Worm (Caenorhabditis elegans) whole organism, L4 larva: ENCODE measurements around the gene ugt-43.

ENCODE experiments used
- F10B5.3 ChIP-seq: sonication (generic microtip); optimal IDR thresholded peaks from 2 replicates; lab custom pipeline; 2016; ENCODE audit warnings: mild to moderate bottlenecking, missing genetic modification characterization, missing compliant biosample characterization
- F37D6.2 ChIP-seq: sonication (generic microtip); optimal IDR thresholded peaks from 2 replicates; lab custom pipeline; 2016; ENCODE audit warnings: mild to moderate bottlenecking, missing genetic modification characterization, missing compliant biosample characterization
- R02D3.7 ChIP-seq: fragments of 150-350 bp; sonication (generic microtip); optimal IDR thresholded peaks from 3 replicates; lab custom pipeline; 2014; ENCODE audit warnings: missing biosample characterization, missing genetic modification characterization
- T20F7.1 ChIP-seq: fragments of 200-800 bp; sonication (Bioruptor generic); optimal IDR thresholded peaks from 2 replicates; lab custom pipeline; 2018; ENCODE audit warnings: mild to moderate bottlenecking, missing genetic modification characterization, missing compliant biosample characterization
- Y75B8A.6 ChIP-seq: fragments of 200-800 bp; sonication (Bioruptor generic); IDR thresholded peaks from 2 replicates; pipeline ENCODE4 v1.3.6; 2022; ENCODE audit warnings: missing genetic modification reagents, missing genetic modification characterization, missing compliant biosample characterization
- ZK337.2 ChIP-seq: fragments of 200-800 bp; sonication (Bioruptor generic); IDR thresholded peaks from 2 replicates; pipeline ENCODE4 v1.3.6; 2022; ENCODE audit warnings: missing genetic modification reagents, missing genetic modification characterization, missing compliant biosample characterization
- ZK546.5 ChIP-seq, 2 experiments: sonication (generic microtip); optimal IDR thresholded peaks; 2 replicates each; lab custom pipeline; 2017; ENCODE audit warnings: missing biosample characterization in 2 of 2, missing genetic modification characterization in 2 of 2
- aha-1 ChIP-seq: fragments of 150-350 bp; peaks from one replicate; lab custom pipeline; 2014; ENCODE audit warnings: missing biosample characterization, missing genetic modification characterization
- ama-1 ChIP-seq: fragments of 150-350 bp; optimal IDR thresholded peaks from 2 replicates; lab custom pipeline; 2014; ENCODE audit warnings: inconsistent platforms, mixed read lengths
- attf-4 ChIP-seq: sonication (generic microtip); optimal IDR thresholded peaks from 3 replicates; lab custom pipeline; 2017; ENCODE audit warnings: missing biosample characterization, missing genetic modification characterization
- ceh-20 ChIP-seq: fragments of 200-800 bp; sonication (Bioruptor generic); IDR thresholded peaks from 2 replicates; pipeline ENCODE4 v1.3.6; 2022; ENCODE audit warnings: missing genetic modification reagents, missing genetic modification characterization, missing compliant biosample characterization
- ceh-28 ChIP-seq: fragments of 150-350 bp; optimal IDR thresholded peaks from 2 replicates; lab custom pipeline; 2014; ENCODE audit warnings: missing biosample characterization, missing genetic modification reagents, missing genetic modification characterization
- ceh-32 ChIP-seq: sonication (generic microtip); optimal IDR thresholded peaks from 2 replicates; lab custom pipeline; 2016; ENCODE audit warnings: mild to moderate bottlenecking, missing genetic modification characterization, missing compliant biosample characterization; ENCODE audit not compliant: poor library complexity
- ceh-44 ChIP-seq: fragments of 200-800 bp; sonication (Bioruptor generic); IDR thresholded peaks from 2 replicates; pipeline ENCODE4 v1.3.6; 2022; ENCODE audit warnings: missing genetic modification reagents, missing genetic modification characterization, missing compliant biosample characterization
- ceh-82 ChIP-seq: sonication (generic microtip); optimal IDR thresholded peaks from 2 replicates; lab custom pipeline; 2017; ENCODE audit warnings: missing biosample characterization, missing genetic modification characterization
- cey-2 ChIP-seq: sonication (generic microtip); optimal IDR thresholded peaks from 3 replicates; lab custom pipeline; 2017; ENCODE audit warnings: missing genetic modification characterization, mild to moderate bottlenecking, missing compliant biosample characterization, antibody characterized with exemption, borderline replicate concordance; ENCODE audit not compliant: insufficient read depth
- daf-8 ChIP-seq: fragments of 200-800 bp; sonication (Bioruptor generic); IDR thresholded peaks from 2 replicates; pipeline ENCODE4 v1.3.6; 2022; ENCODE audit warnings: missing genetic modification characterization, missing compliant biosample characterization
- dmd-6 ChIP-seq: fragments of 200-800 bp; sonication (Bioruptor generic); IDR thresholded peaks from 2 replicates; pipeline ENCODE4 v1.3.6; 2022; ENCODE audit warnings: missing genetic modification reagents, missing genetic modification characterization, missing compliant biosample characterization
- dmd-8 ChIP-seq: fragments of 200-800 bp; sonication (Bioruptor generic); IDR thresholded peaks from 2 replicates; pipeline ENCODE4 v1.3.6; 2022; ENCODE audit warnings: missing genetic modification characterization, missing compliant biosample characterization
- dpl-1 ChIP-seq: fragments of 150-350 bp; optimal IDR thresholded peaks from 2 replicates; lab custom pipeline; 2014; ENCODE audit warnings: missing biosample characterization, missing genetic modification reagents, missing genetic modification characterization
- dve-1 ChIP-seq: sonication (generic microtip); optimal IDR thresholded peaks from 2 replicates; lab custom pipeline; 2017; ENCODE audit warnings: antibody characterized with exemption, mild to moderate bottlenecking, missing genetic modification characterization, missing compliant biosample characterization; ENCODE audit not compliant: insufficient read depth
- egl-27 ChIP-seq: sonication (generic microtip); optimal IDR thresholded peaks from 3 replicates; lab custom pipeline; 2017; ENCODE audit warnings: missing biosample characterization, missing genetic modification reagents, missing genetic modification characterization
- fos-1 ChIP-seq: fragments of 150-350 bp; optimal IDR thresholded peaks from 2 replicates; lab custom pipeline; 2014; ENCODE audit warnings: missing biosample characterization, missing genetic modification characterization
- gei-8 ChIP-seq: fragments of 200-800 bp; sonication (Bioruptor generic); optimal IDR thresholded peaks from 2 replicates; lab custom pipeline; 2018; ENCODE audit warnings: mild to moderate bottlenecking, missing genetic modification characterization, missing compliant biosample characterization
- hlh-11 ChIP-seq: fragments of 200-800 bp; sonication (Bioruptor generic); optimal IDR thresholded peaks from 2 replicates; lab custom pipeline; 2018; ENCODE audit warnings: mild to moderate bottlenecking, missing genetic modification characterization, missing compliant biosample characterization
- hmg-1.1 ChIP-seq: fragments of 200-800 bp; sonication (Bioruptor generic); IDR thresholded peaks from 2 replicates; pipeline ENCODE4 v1.3.6; 2022; ENCODE audit warnings: missing genetic modification reagents, missing genetic modification characterization, missing compliant biosample characterization
- lim-7 ChIP-seq: fragments of 200-800 bp; sonication (Bioruptor generic); IDR thresholded peaks from 2 replicates; pipeline ENCODE4 v1.3.6; 2022; ENCODE audit warnings: missing genetic modification characterization, missing compliant biosample characterization
- lin-1 ChIP-seq: fragments of 200-800 bp; sonication (Bioruptor generic); IDR thresholded peaks from 2 replicates; pipeline ENCODE4 v1.3.6; 2022; ENCODE audit warnings: missing genetic modification reagents, missing genetic modification characterization, missing compliant biosample characterization
- lin-39 ChIP-seq: fragments of 150-350 bp; optimal IDR thresholded peaks from 2 replicates; lab custom pipeline; 2014; ENCODE audit warnings: missing biosample characterization, missing genetic modification reagents, missing genetic modification characterization
- madf-5 ChIP-seq, 2 experiments: fragments of 200-800 bp; sonication (Bioruptor generic); IDR thresholded peaks; 2 replicates each; pipeline ENCODE4 v1.3.6; 2022; ENCODE audit warnings: missing compliant biosample characterization in 2 of 2, missing genetic modification characterization in 2 of 2
- madf-9 ChIP-seq: fragments of 200-800 bp; sonication (Bioruptor generic); conservative IDR thresholded peaks from 2 replicates; pipeline ENCODE4 v1.3.6; 2022; ENCODE audit warnings: missing genetic modification reagents, missing genetic modification characterization, missing compliant biosample characterization
- mdt-29 ChIP-seq: fragments of 200-800 bp; sonication (Bioruptor generic); IDR thresholded peaks from 2 replicates; pipeline ENCODE4 v1.3.6; 2022; ENCODE audit warnings: missing genetic modification reagents, missing genetic modification characterization, missing compliant biosample characterization
- mxl-3 ChIP-seq: fragments of 200-800 bp; sonication (Bioruptor generic); optimal IDR thresholded peaks from 2 replicates; lab custom pipeline; 2018; ENCODE audit warnings: mild to moderate bottlenecking, missing genetic modification characterization, missing compliant biosample characterization
- nhr-237 ChIP-seq: sonication (generic microtip); optimal IDR thresholded peaks from 2 replicates; lab custom pipeline; 2017; ENCODE audit warnings: missing biosample characterization, missing genetic modification characterization
- nhr-25 ChIP-seq: sonication (generic microtip); optimal IDR thresholded peaks from 2 replicates; lab custom pipeline; 2017; ENCODE audit warnings: missing genetic modification characterization, mild to moderate bottlenecking, missing compliant biosample characterization, antibody characterized with exemption, moderate library complexity, borderline replicate concordance; ENCODE audit not compliant: insufficient read depth
- nhr-42 ChIP-seq: fragments of 200-800 bp; sonication (Bioruptor generic); IDR thresholded peaks from 2 replicates; pipeline ENCODE4 v1.3.6; 2022; ENCODE audit warnings: missing genetic modification characterization, missing compliant biosample characterization
- nhr-48 ChIP-seq: sonication (generic microtip); optimal IDR thresholded peaks from 2 replicates; lab custom pipeline; 2016; ENCODE audit warnings: mild to moderate bottlenecking, missing genetic modification characterization, missing compliant biosample characterization
- nhr-76 ChIP-seq: fragments of 150-350 bp; optimal IDR thresholded peaks from 2 replicates; lab custom pipeline; 2014; ENCODE audit warnings: missing biosample characterization, missing genetic modification characterization
- pha-4 ChIP-seq, 2 experiments: fragments of 150-350 bp in 1 of 2; fragments of 200-800 bp in 1 of 2; sonication (Bioruptor generic) in 1 of 2; IDR thresholded peaks in 1 of 2; optimal IDR thresholded peaks in 1 of 2; 2 replicates each; pipeline versions ENCODE4 v1.3.6 to Lab custom; 2014 to 2022; ENCODE audit warnings: missing genetic modification characterization in 2 of 2, missing genetic modification reagents in 2 of 2, missing biosample characterization in 1 of 2, missing compliant biosample characterization in 1 of 2
- php-3 ChIP-seq: fragments of 200-800 bp; sonication (Bioruptor generic); IDR thresholded peaks from 2 replicates; pipeline ENCODE4 v1.3.6; 2022; ENCODE audit warnings: missing genetic modification reagents, missing genetic modification characterization, missing compliant biosample characterization
- pqm-1 ChIP-seq: sonication (generic microtip); optimal IDR thresholded peaks from 2 replicates; lab custom pipeline; 2017; ENCODE audit warnings: missing biosample characterization, missing genetic modification characterization
- rbr-2 ChIP-seq: sonication (generic microtip); optimal IDR thresholded peaks from 2 replicates; lab custom pipeline; 2016; ENCODE audit warnings: missing genotype, missing genetic modification characterization, missing compliant biosample characterization
- set-16 ChIP-seq: fragments of 200-800 bp; sonication (Bioruptor generic); IDR thresholded peaks from 2 replicates; pipeline ENCODE4 v1.3.6; 2022; ENCODE audit warnings: missing genetic modification reagents, missing genetic modification characterization, missing compliant biosample characterization
- snpc-1.2 ChIP-seq: fragments of 200-800 bp; sonication (Bioruptor generic); IDR thresholded peaks from 2 replicates; pipeline ENCODE4 v1.3.6; 2022; ENCODE audit warnings: missing genetic modification reagents, missing genetic modification characterization, missing compliant biosample characterization
- spr-3 ChIP-seq: fragments of 200-800 bp; sonication (Bioruptor generic); optimal IDR thresholded peaks from 2 replicates; lab custom pipeline; 2018; ENCODE audit warnings: mild to moderate bottlenecking, missing genetic modification characterization, missing compliant biosample characterization
- unc-130 ChIP-seq: sonication (generic microtip); optimal IDR thresholded peaks from 2 replicates; lab custom pipeline; 2016; ENCODE audit warnings: missing genetic modification reagents, missing genetic modification characterization, missing compliant biosample characterization
- unc-39 ChIP-seq: sonication (generic microtip); optimal IDR thresholded peaks from 2 replicates; lab custom pipeline; 2017; ENCODE audit warnings: missing biosample characterization, missing genetic modification characterization
- unc-62 ChIP-seq, 3 experiments: fragments of 150-350 bp in 1 of 3; sonication (generic microtip); optimal IDR thresholded peaks in 2 of 3; peaks in 1 of 3; 1 replicate in 1 of 3; 2 replicates in 2 of 3; lab custom pipeline; 2014 to 2017; ENCODE audit warnings: missing biosample characterization in 3 of 3, missing genetic modification characterization in 3 of 3, missing genetic modification reagents in 3 of 3, missing genotype in 1 of 3
- zip-11 ChIP-seq: fragments of 200-800 bp; sonication (Bioruptor generic); IDR thresholded peaks from 2 replicates; pipeline ENCODE4 v1.3.6; 2022; ENCODE audit warnings: missing genetic modification characterization, missing compliant biosample characterization
- zip-2 ChIP-seq: fragments of 150-350 bp; optimal IDR thresholded peaks from 2 replicates; lab custom pipeline; 2014; ENCODE audit warnings: missing biosample characterization, missing genetic modification characterization
- ztf-11 ChIP-seq: fragments of 150-350 bp; optimal IDR thresholded peaks from 2 replicates; lab custom pipeline; 2014; ENCODE audit warnings: missing biosample characterization, missing genetic modification characterization

Gene ugt-43

ce11 chrIV:10463127-10463526, 1.3 kb upstream of the ugt-43 start (continued):
- TF ChIP-seq zip-2 (no peak), set-16 (no peak), ztf-11 (tag; lab: Kevin White, UChicago) (no peak), ZK546.5 (tag; optimal IDR thresholded peaks at IDR 0.05; lab: Kevin White, UChicago) (no peak), attf-4 (tag; lab: Kevin White, UChicago) (no peak), dpl-1 (GFP tag; lab: Kevin White, UChicago) (no peak), madf-9 (GFP tag; lab: Robert Waterston, UW) (no peak), dmd-8 (GFP tag; lab: Robert Waterston, UW) (no peak), madf-5 (GFP tag; IDR thresholded peaks at IDR 0.05; lab: Robert Waterston, UW) (no peak), F10B5.3 (tag; lab: Kevin White, UChicago) (no peak), pha-4 (GFP tag; IDR thresholded peaks at IDR 0.05; lab: Robert Waterston, UW) (no peak; the same call in 1 of the 2 replicates), pha-4 (tag; optimal IDR thresholded peaks at IDR 0.05; lab: Kevin White, UChicago) (no peak), ceh-20 (GFP tag; lab: Robert Waterston, UW) (peak; percentile 76), snpc-1.2 (GFP tag; lab: Robert Waterston, UW) (no peak), ZK337.2 (no peak), hlh-11 (peak; percentile 91), dmd-6 (GFP tag; lab: Robert Waterston, UW) (peak; percentile 98), F37D6.2 (no peak), nhr-76 (tag; lab: Kevin White, UChicago) (no peak), mxl-3 (GFP tag; lab: Kevin White, UChicago) (no peak), daf-8 (GFP tag; lab: Robert Waterston, UW) (no peak), aha-1 (no peak), pqm-1 (tag; lab: Kevin White, UChicago) (peak; percentile 84), nhr-25 (tag; lab: Kevin White, UChicago) (no peak), rbr-2 (tag; lab: Kevin White, UChicago) (no peak), egl-27 (tag; lab: Kevin White, UChicago) (no peak), zip-11 (GFP tag; lab: Robert Waterston, UW) (no peak), ceh-32 (tag; lab: Kevin White, UChicago) (no peak), R02D3.7 (tag; lab: Kevin White, UChicago) (no peak), dve-1 (tag; lab: Kevin White, UChicago) (peak; percentile 83), fos-1 (tag; lab: Kevin White, UChicago) (no peak), lin-39 (tag; lab: Kevin White, UChicago) (no peak), php-3 (peak; percentile 96), nhr-48 (peak; percentile 80), unc-130 (GFP tag; lab: Kevin White, UChicago) (no peak), lin-1 (GFP tag; lab: Robert Waterston, UW) (peak; percentile 84), cey-2 (tag; lab: Kevin White, UChicago) (no peak), ama-1 (lab: Kevin White, UChicago) (no peak), unc-62 (GFP tag; optimal IDR thresholded peaks at IDR 0.05 in 1 of 2; lab: Kevin White, UChicago) (peak in 1 of 2 experiments; percentile 81), unc-62 (tag; optimal IDR thresholded peaks at IDR 0.05; lab: Kevin White, UChicago) (no peak), nhr-237 (no peak), mdt-29 (GFP tag; lab: Robert Waterston, UW) (no peak), nhr-42 (GFP tag; lab: Robert Waterston, UW) (0 out of 2 replicates have a peak, but pooled peaks have one; percentile 29), lim-7 (GFP tag; lab: Robert Waterston, UW) (no peak), spr-3 (GFP tag; lab: Kevin White, UChicago) (no peak), ceh-28 (tag; lab: Kevin White, UChicago) (no peak), hmg-1.1 (GFP tag; lab: Robert Waterston, UW) (no peak), unc-39 (tag; lab: Kevin White, UChicago) (no peak), ceh-82 (no peak), Y75B8A.6 (GFP tag; lab: Robert Waterston, UW) (no peak), ceh-44 (no peak), T20F7.1 (GFP tag; lab: Kevin White, UChicago) (no peak), gei-8 (GFP tag; lab: Kevin White, UChicago) (no peak)
